Worm (Caenorhabditis elegans) whole organism, midembryonic: ENCODE results near the gene C01G10.5.

ENCODE experiments used
- T22C8.4 ChIP-seq: fragments of 200-800 bp; sonication (Bioruptor generic); IDR thresholded peaks from 2 replicates; pipeline ENCODE4 v1.3.6; 2022; ENCODE audit warnings: missing genetic modification characterization, missing compliant biosample characterization
- cog-1 ChIP-seq: sonication (generic microtip); optimal IDR thresholded peaks from 2 replicates; lab custom pipeline; 2016; ENCODE audit warnings: missing genetic modification characterization, missing compliant biosample characterization
- flt-1 ChIP-seq: fragments of 200-800 bp; sonication (Bioruptor generic); IDR thresholded peaks from 2 replicates; pipeline ENCODE4 v1.3.6; 2022; ENCODE audit warnings: missing genetic modification characterization, missing compliant biosample characterization
- med-1 ChIP-seq: sonication (generic microtip); optimal IDR thresholded peaks from 2 replicates; lab custom pipeline; 2017; ENCODE audit warnings: missing genetic modification characterization, mild to moderate bottlenecking, missing compliant biosample characterization, antibody characterized with exemption, missing genetic modification reagents; ENCODE audit not compliant: insufficient read depth
- ref-1 ChIP-seq: fragments of 200-800 bp; sonication (Bioruptor generic); conservative IDR thresholded peaks from 2 replicates; pipeline ENCODE4 v1.3.6; 2022; ENCODE audit warnings: missing genetic modification reagents, missing genetic modification characterization, missing compliant biosample characterization
- tab-1 ChIP-seq: fragments of 200-800 bp; sonication (Bioruptor generic); IDR thresholded peaks from 2 replicates; pipeline ENCODE4 v1.3.6; 2022; ENCODE audit warnings: missing genetic modification characterization, missing compliant biosample characterization
- ztf-23 ChIP-seq: fragments of 200-800 bp; sonication (Bioruptor generic); IDR thresholded peaks from 2 replicates; pipeline ENCODE4 v1.3.6; 2022; ENCODE audit warnings: missing genetic modification reagents, missing genetic modification characterization, missing compliant biosample characterization
- ztf-29 ChIP-seq: fragments of 200-800 bp; sonication (Bioruptor generic); IDR thresholded peaks from 2 replicates; pipeline ENCODE4 v1.3.6; 2022; ENCODE audit warnings: missing genetic modification reagents, missing genetic modification characterization, missing compliant biosample characterization

ce11 chrV:15078560-15078959 is 10.8 kb downstream of the C01G10.5 start:
- TF ChIP-seq ztf-29 (GFP tag; lab: Robert Waterston, UW) (no peak), ref-1 (no peak), flt-1 (GFP tag; lab: Robert Waterston, UW) (no peak), tab-1 (GFP tag; lab: Robert Waterston, UW) (no peak), cog-1 (tag; lab: Kevin White, UChicago) (no peak), ztf-23 (GFP tag; lab: Robert Waterston, UW) (no peak), med-1 (GFP tag; lab: Kevin White, UChicago) (no peak), T22C8.4 (GFP tag; lab: Robert Waterston, UW) (no peak)
